Worm (Caenorhabditis elegans) whole organism, mixed stage, embryonic: ENCODE data around the gene ZK1321.1.

ENCODE experiments used
- drap-1 ChIP-seq: fragments of 200-800 bp; sonication (Bioruptor generic); optimal IDR thresholded peaks from 3 replicates; lab custom pipeline; 2018; ENCODE audit warnings: mild to moderate bottlenecking, missing genetic modification characterization, missing compliant biosample characterization
- elt-3 ChIP-seq: fragments of 150-350 bp; optimal IDR thresholded peaks from 2 replicates; lab custom pipeline; 2014; ENCODE audit warnings: missing biosample characterization, missing genetic modification characterization
- lin-13 ChIP-seq: fragments of 150-350 bp; optimal IDR thresholded peaks from 2 replicates; lab custom pipeline; 2014; ENCODE audit warnings: missing biosample characterization, missing genetic modification characterization
- pha-4 ChIP-seq: fragments of 150-350 bp; optimal IDR thresholded peaks from 2 replicates; lab custom pipeline; 2018; ENCODE audit warnings: missing biosample characterization, missing genetic modification reagents, missing genetic modification characterization
- unc-62 ChIP-seq: fragments of 150-350 bp; optimal IDR thresholded peaks from 2 replicates; lab custom pipeline; 2014; ENCODE audit warnings: missing biosample characterization, missing genetic modification reagents, missing genetic modification characterization

- TF ChIP-seq drap-1 (GFP tag; lab: Kevin White, UChicago) (no peak), unc-62 (no peak), elt-3 (tag; lab: Kevin White, UChicago) (no peak), lin-13 (tag; lab: Kevin White, UChicago) (no peak), pha-4 (no peak)
These were observed at the start of gene ZK1321.1 for ce11 chrII:9753730-9754129.
